Fruit fly (Drosophila melanogaster): ENCODE data around the gene ash1.

DNA sequence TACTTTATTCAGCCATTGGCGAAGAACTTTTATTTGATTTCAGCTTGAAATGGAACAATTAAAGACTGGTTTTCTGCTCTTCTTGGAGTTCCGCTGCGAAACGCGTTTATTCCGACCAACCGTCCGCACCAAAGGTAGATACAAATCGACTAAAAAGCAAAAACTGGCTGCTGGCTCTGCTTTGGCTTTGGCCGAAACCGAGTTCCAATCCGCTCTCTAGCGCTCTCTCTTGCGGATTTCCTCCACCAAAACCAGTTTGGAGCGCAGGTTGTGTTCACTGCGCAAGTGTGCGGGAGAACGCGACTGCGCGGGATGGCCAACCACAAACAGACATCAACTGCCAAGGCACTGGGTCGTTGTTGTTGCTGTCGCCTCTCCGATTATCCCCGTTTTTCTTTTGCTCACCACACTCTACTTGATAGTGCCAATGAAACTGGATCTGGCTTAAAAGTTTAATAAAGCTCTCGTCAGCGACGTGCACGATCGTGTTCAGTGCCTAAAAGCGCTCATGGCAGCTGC, 37.0 kb upstream of the ash1 start, which contains the start of gene wnd:
- TF ChIP-seq Ets96B (tag; optimal IDR thresholded peaks at IDR 0.05) (no peak), Sox102F (GFP tag; optimal IDR thresholded peaks at IDR 0.05) (peak; percentile 34), OdsH (GFP tag; optimal IDR thresholded peaks at IDR 0.05) (no peak), dac (GFP tag; optimal IDR thresholded peaks at IDR 0.05) (no peak), CG3032 (tag; optimal IDR thresholded peaks at IDR 0.05) (no peak), salr (GFP tag; optimal IDR thresholded peaks at IDR 0.05) (no peak), CG31627 (GFP tag; optimal IDR thresholded peaks at IDR 0.05) (no peak)
